Fruit fly (Drosophila melanogaster): ENCODE data around the gene Spn.

The Spn gene

dm6 chr3L:2584119-2584805 lies 30.2 kb upstream of the Spn start (continued):
- TF ChIP-seq Six4 (GFP tag; optimal IDR thresholded peaks at IDR 0.05) (peak; percentile 81), Oaz (GFP tag; IDR thresholded peaks at IDR 0.05) (peak; percentile 70), CG11696 (GFP tag; IDR thresholded peaks at IDR 0.05) (peak; percentile 93), zfh1 (GFP tag; IDR thresholded peaks at IDR 0.05) (peak; percentile 62; the same call in 2 of the 3 replicates), CG12769 (tag; optimal IDR thresholded peaks at IDR 0.05) (peak; percentile 80), CG9932 (GFP tag; IDR thresholded peaks at IDR 0.05) (peak; percentile 35; the same call in 1 of the 2 replicates), ems (GFP tag; optimal IDR thresholded peaks at IDR 0.05) (peak; percentile 28), prd (optimal IDR thresholded peaks at IDR 0.05) (no peak), prd (GFP tag; IDR thresholded peaks at IDR 0.05) (peak; percentile 78), pb (GFP tag; optimal IDR thresholded peaks at IDR 0.05) (peak; percentile 65), bsh (GFP tag; optimal IDR thresholded peaks at IDR 0.05) (peak; percentile 80 to 86), HmgD (GFP tag; optimal IDR thresholded peaks at IDR 0.05) (peak; percentile 44), CG1832 (GFP tag; optimal IDR thresholded peaks at IDR 0.05) (peak; percentile 15), shn (GFP tag; optimal IDR thresholded peaks at IDR 0.05) (peak; percentile 54), CG4820 (GFP tag; optimal IDR thresholded peaks at IDR 0.05) (peak; percentile 64), CG11560 (tag; IDR thresholded peaks at IDR 0.05) (peak; percentile 41; the same call in 1 of the 3 replicates), NC2β (GFP tag; optimal IDR thresholded peaks at IDR 0.05) (peak; percentile 57)

dm6 chr3L:2583537-2583870 lies 29.4 kb upstream of the Spn start:
- peak; percentile 99 for TF ChIP-seq sr (GFP tag; IDR thresholded peaks at IDR 0.05)
- TF ChIP-seq Med (GFP tag), result peak; percentile 27
- no peak for TF ChIP-seq en (GFP tag; optimal IDR thresholded peaks at IDR 0.05)
- peak; percentile 53 for TF ChIP-seq ftz-f1 (GFP tag; optimal IDR thresholded peaks at IDR 0.05)
- peak in 1 of 2 experiments; percentile 74 for TF ChIP-seq Hr78 (GFP tag; optimal IDR thresholded peaks at IDR 0.05)
- TF ChIP-seq Hand (GFP tag; optimal IDR thresholded peaks at IDR 0.05), result no peak
- TF ChIP-seq bbx (GFP tag; IDR thresholded peaks at IDR 0.05; ENCODE audit: partially characterized antibody), result 0 out of 2 replicates have a peak, but pooled peaks have one; percentile 20
- TF ChIP-seq NC2α (GFP tag; optimal IDR thresholded peaks at IDR 0.05), result no peak

dm6 chr3L:2582753-2583536 lies 28.9 kb upstream of the Spn start:
- peak; percentile 90 for TF ChIP-seq Ptx1 (GFP tag; IDR thresholded peaks at IDR 0.05)
- TF ChIP-seq CG12104 (GFP tag; optimal IDR thresholded peaks at IDR 0.05), result peak; percentile 62
- TF ChIP-seq Dip2 (GFP tag; IDR thresholded peaks at IDR 0.05), result no peak
- TF ChIP-seq CG11723 (GFP tag; optimal IDR thresholded peaks at IDR 0.05), result peak; percentile 62
- TF ChIP-seq cato (GFP tag; optimal IDR thresholded peaks at IDR 0.05; ENCODE audit: borderline replicate concordance), result peak; percentile 63
- peak; percentile 59; the same call in 2 of the 3 replicates for TF ChIP-seq jigr1 (GFP tag; IDR thresholded peaks at IDR 0.05)
- peak; percentile 77 for TF ChIP-seq Antp (GFP tag; optimal IDR thresholded peaks at IDR 0.05)
- peak; percentile 91 for TF ChIP-seq tap (tag; optimal IDR thresholded peaks at IDR 0.05)
- TF ChIP-seq CG7357 (GFP tag; IDR thresholded peaks at IDR 0.05), result peak; percentile 71
- TF ChIP-seq sug (tag; optimal IDR thresholded peaks at IDR 0.05), result no peak
- peak; percentile 52 for TF ChIP-seq mam (GFP tag; optimal IDR thresholded peaks at IDR 0.05)
- no peak for TF ChIP-seq sc (optimal IDR thresholded peaks at IDR 0.05)
- TF ChIP-seq sc (GFP tag; optimal IDR thresholded peaks at IDR 0.05), result peak; percentile 80
- TF ChIP-seq CG1792 (GFP tag; optimal IDR thresholded peaks at IDR 0.05), result peak; percentile 43
- peak; percentile 76 for TF ChIP-seq CG9609 (GFP tag; optimal IDR thresholded peaks at IDR 0.05)
- TF ChIP-seq sens-2 (GFP tag; IDR thresholded peaks at IDR 0.05), result peak; percentile 88
- TF ChIP-seq CG9797 (GFP tag; optimal IDR thresholded peaks at IDR 0.05), result no peak
- peak; percentile 82 for TF ChIP-seq Abd-B (GFP tag; optimal IDR thresholded peaks at IDR 0.05)
- peak; percentile 84 for TF ChIP-seq ttk (GFP tag; IDR thresholded peaks at IDR 0.05)
- TF ChIP-seq CG2129 (GFP tag; IDR thresholded peaks at IDR 0.05; ENCODE audit: partially characterized antibody), result no peak
- TF ChIP-seq Kr (GFP tag; optimal IDR thresholded peaks at IDR 0.05), result no peak
- peak; percentile 58 for TF ChIP-seq Fer1 (GFP tag; optimal IDR thresholded peaks at IDR 0.05)
